Fruit fly (Drosophila melanogaster) whole organism, embryonic: Measurements from ENCODE around the gene Nup93-1.

Experiments
- ATbp ChIP-seq: fragments of 200-800 bp; sonication (Bioruptor generic); optimal IDR thresholded peaks from 2 replicates; lab custom pipeline; 2017; ENCODE audit warnings: missing biosample characterization, mild to moderate bottlenecking, missing genetic modification characterization, missing genetic modification reagents
- BtbVII ChIP-seq: fragments of 200-800 bp; sonication (Bioruptor generic); optimal IDR thresholded peaks from 3 replicates; lab custom pipeline; 2017; ENCODE audit warnings: missing biosample characterization, mild to moderate bottlenecking, missing genetic modification characterization
- CG10366 ChIP-seq: fragments of 200-800 bp; sonication (Bioruptor generic); IDR thresholded peaks from 2 replicates; pipeline ENCODE4 v1.3.6; 2022; ENCODE audit warnings: missing biosample characterization, missing genetic modification characterization
- CG10543 ChIP-seq: fragments of 200-800 bp; sonication (Bioruptor generic); optimal IDR thresholded peaks from 3 replicates; lab custom pipeline; 2017; ENCODE audit warnings: missing biosample characterization, mild to moderate bottlenecking, missing genetic modification characterization, moderate library complexity
- CG12659 ChIP-seq: fragments of 200-800 bp; sonication (Bioruptor generic); optimal IDR thresholded peaks from 3 replicates; lab custom pipeline; 2017; ENCODE audit warnings: mild to moderate bottlenecking, missing biosample characterization, missing genetic modification reagents, missing genetic modification characterization
- CG14667 ChIP-seq: fragments of 200-800 bp; sonication (Bioruptor generic); IDR thresholded peaks from 2 replicates; pipeline ENCODE4 v1.3.6; 2022; ENCODE audit warnings: missing biosample characterization, missing genetic modification characterization
- CG14710 ChIP-seq: fragments of 200-800 bp; sonication (Bioruptor generic); optimal IDR thresholded peaks from 3 replicates; lab custom pipeline; 2019; ENCODE audit warnings: missing biosample characterization, mild to moderate bottlenecking, missing genetic modification characterization, moderate library complexity
- CG15269 ChIP-seq: fragments of 200-800 bp; sonication (Bioruptor generic); optimal IDR thresholded peaks from 2 replicates; lab custom pipeline; 2018; ENCODE audit warnings: missing biosample characterization, mild to moderate bottlenecking, missing genetic modification characterization, moderate library complexity
- CG16813 ChIP-seq: fragments of 200-800 bp; sonication (Bioruptor generic); IDR thresholded peaks from 3 replicates; pipeline ENCODE4 v1.3.6; 2022; ENCODE audit warnings: missing biosample characterization, missing genetic modification characterization; ENCODE audit not compliant: partially characterized antibody
- CG17361 ChIP-seq: fragments of 200-800 bp; sonication (Bioruptor generic); IDR thresholded peaks from 3 replicates; pipeline ENCODE4 v1.3.6; 2022; ENCODE audit warnings: missing biosample characterization, missing genetic modification characterization
- CG17385 ChIP-seq: fragments of 200-800 bp; sonication (Bioruptor generic); optimal IDR thresholded peaks from 3 replicates; lab custom pipeline; 2018; ENCODE audit warnings: missing biosample characterization, mild to moderate bottlenecking, missing genetic modification characterization
- CG1832 ChIP-seq: fragments of 200-800 bp; sonication (Bioruptor generic); optimal IDR thresholded peaks from 2 replicates; lab custom pipeline; 2017; ENCODE audit warnings: missing biosample characterization, mild to moderate bottlenecking, missing genetic modification characterization, inconsistent platforms
- CG2120 ChIP-seq: fragments of 200-800 bp; sonication (Bioruptor generic); optimal IDR thresholded peaks from 3 replicates; lab custom pipeline; 2016; ENCODE audit warnings: missing biosample characterization, missing genetic modification characterization
- CG30020 ChIP-seq: fragments of 200-800 bp; optimal IDR thresholded peaks from 2 replicates; lab custom pipeline; 2019; ENCODE audit warnings: missing biosample characterization, mild to moderate bottlenecking, missing genetic modification characterization, moderate library complexity
- CG3838 ChIP-seq: fragments of 200-800 bp; sonication (Bioruptor generic); optimal IDR thresholded peaks from 3 replicates; lab custom pipeline; 2016; ENCODE audit warnings: missing biosample characterization, missing genetic modification characterization
- CG4730 ChIP-seq: fragments of 200-800 bp; sonication (Bioruptor generic); IDR thresholded peaks from 2 replicates; pipeline ENCODE4 v1.3.6; 2022; ENCODE audit warnings: missing biosample characterization, missing genetic modification characterization
- CG6254 ChIP-seq: fragments of 200-800 bp; sonication (Bioruptor generic); optimal IDR thresholded peaks from 3 replicates; lab custom pipeline; 2017; ENCODE audit warnings: mild to moderate bottlenecking, missing biosample characterization, missing genetic modification reagents, missing genetic modification characterization
- CG7963 ChIP-seq: fragments of 200-800 bp; sonication (Bioruptor generic); IDR thresholded peaks from 3 replicates; pipeline ENCODE4 v1.3.6; 2022; ENCODE audit warnings: missing biosample characterization, missing genetic modification characterization; ENCODE audit not compliant: partially characterized antibody
- CG9876 ChIP-seq: fragments of 200-800 bp; sonication (Bioruptor generic); optimal IDR thresholded peaks from 2 replicates; lab custom pipeline; 2016; ENCODE audit warnings: missing biosample characterization, missing genetic modification characterization
- CHES-1-like ChIP-seq: fragments of 200-800 bp; sonication (Bioruptor generic); optimal IDR thresholded peaks from 2 replicates; lab custom pipeline; 2016; ENCODE audit warnings: missing biosample characterization, missing genetic modification characterization
- Ets97D ChIP-seq: fragments of 200-800 bp; sonication (Bioruptor generic); optimal IDR thresholded peaks from 3 replicates; lab custom pipeline; 2016; ENCODE audit warnings: missing biosample characterization, missing genetic modification characterization
- HmgZ ChIP-seq: fragments of 200-800 bp; sonication (Bioruptor generic); optimal IDR thresholded peaks from 2 replicates; lab custom pipeline; 2018; ENCODE audit warnings: missing biosample characterization, mild to moderate bottlenecking, missing genetic modification characterization
- Lhr ChIP-seq: fragments of 200-800 bp; sonication (Bioruptor generic); optimal IDR thresholded peaks from 3 replicates; lab custom pipeline; 2017; ENCODE audit warnings: mild to moderate bottlenecking, missing biosample characterization, missing genetic modification reagents, missing genetic modification characterization
- Mad ChIP-seq: fragments of 200-800 bp; sonication (Bioruptor generic); optimal IDR thresholded peaks from 2 replicates; lab custom pipeline; 2016; ENCODE audit warnings: missing biosample characterization, missing genetic modification characterization
- Mes4 ChIP-seq: fragments of 200-800 bp; sonication (Bioruptor generic); optimal IDR thresholded peaks from 2 replicates; lab custom pipeline; 2016; ENCODE audit warnings: missing biosample characterization, missing genetic modification characterization
- Nf-YA ChIP-seq: fragments of 200-800 bp; sonication (Bioruptor generic); IDR thresholded peaks from 2 replicates; pipeline ENCODE4 v1.3.6; 2022; ENCODE audit warnings: missing biosample characterization, missing genetic modification characterization
- Nf-YC ChIP-seq: fragments of 200-800 bp; optimal IDR thresholded peaks from 3 replicates; lab custom pipeline; 2019; ENCODE audit warnings: missing biosample characterization, mild to moderate bottlenecking, missing genetic modification characterization, moderate library complexity
- Oli ChIP-seq: fragments of 200-800 bp; sonication (Bioruptor generic); optimal IDR thresholded peaks from 2 replicates; lab custom pipeline; 2018; ENCODE audit warnings: missing biosample characterization, mild to moderate bottlenecking, missing genetic modification characterization, moderate library complexity
- Pdp1 ChIP-seq, 2 experiments: fragments of 200-800 bp; sonication (Bioruptor generic); optimal IDR thresholded peaks; 3 replicates each; lab custom pipeline; 2016; ENCODE audit warnings: missing biosample characterization in 2 of 2, missing genetic modification characterization in 2 of 2, mild to moderate bottlenecking in 1 of 2, moderate library complexity in 1 of 2
- Scr ChIP-seq: fragments of 200-800 bp; sonication (Bioruptor generic); IDR thresholded peaks from 2 replicates; pipeline ENCODE4 v1.3.6; 2022; ENCODE audit warnings: missing biosample characterization, missing genetic modification characterization; ENCODE audit not compliant: partially characterized antibody
- Tbp ChIP-seq: fragments of >200 bp; optimal IDR thresholded peaks from 2 replicates; lab custom pipeline; 2018; ENCODE audit warnings: missing biosample characterization, missing genetic modification characterization
- br ChIP-seq: fragments of >200 bp; optimal IDR thresholded peaks from 2 replicates; lab custom pipeline; 2017
- chinmo ChIP-seq: fragments of 200-800 bp; sonication (Bioruptor generic); IDR thresholded peaks from 4 replicates; pipeline ENCODE4 v1.3.6; 2022; ENCODE audit warnings: missing biosample characterization, missing genetic modification characterization; ENCODE audit not compliant: partially characterized antibody
- crol ChIP-seq: fragments of 200-800 bp; sonication (Bioruptor generic); IDR thresholded peaks from 2 replicates; pipeline ENCODE4 v1.3.6; 2022; ENCODE audit warnings: missing biosample characterization, missing genetic modification characterization
- dan ChIP-seq: fragments of 200-800 bp; sonication (Bioruptor generic); IDR thresholded peaks from 2 replicates; pipeline ENCODE4 v1.3.6; 2022; ENCODE audit warnings: missing biosample characterization, missing genetic modification characterization
- dmrt99B ChIP-seq: fragments of 200-800 bp; sonication (Bioruptor generic); optimal IDR thresholded peaks from 2 replicates; lab custom pipeline; 2018; ENCODE audit warnings: missing biosample characterization, mild to moderate bottlenecking, missing genetic modification characterization, moderate library complexity
- eve ChIP-seq, 2 experiments: fragments of >200 bp; optimal IDR thresholded peaks; 2 replicates each; lab custom pipeline; 2017; ENCODE audit warnings: missing biosample characterization in 2 of 2, missing genetic modification characterization in 2 of 2
- hkb ChIP-seq, 2 experiments: fragments of 200-800 bp in 1 of 2; fragments of >200 bp in 1 of 2; sonication (Bioruptor generic) in 1 of 2; IDR thresholded peaks in 1 of 2; optimal IDR thresholded peaks in 1 of 2; 2 replicates each; pipeline versions ENCODE4 v1.3.6 to Lab custom; 2017 to 2022; ENCODE audit warnings: missing biosample characterization in 1 of 2, missing genetic modification characterization in 1 of 2
- ken ChIP-seq: fragments of 200-800 bp; sonication (Bioruptor generic); IDR thresholded peaks from 3 replicates; pipeline ENCODE4 v1.3.6; 2022; ENCODE audit warnings: missing biosample characterization, missing genetic modification characterization
- mld ChIP-seq: fragments of 200-800 bp; sonication (Bioruptor generic); IDR thresholded peaks from 3 replicates; pipeline ENCODE4 v1.3.6; 2022; ENCODE audit warnings: missing biosample characterization, missing genetic modification characterization; ENCODE audit not compliant: partially characterized antibody
- p53 ChIP-seq: fragments of 200-800 bp; sonication (Bioruptor generic); optimal IDR thresholded peaks from 2 replicates; lab custom pipeline; 2016; ENCODE audit warnings: missing biosample characterization, missing genetic modification characterization
- peb ChIP-seq: fragments of 200-800 bp; sonication (Bioruptor generic); IDR thresholded peaks from 2 replicates; pipeline ENCODE4 v1.3.6; 2022; ENCODE audit warnings: missing biosample characterization, missing genetic modification characterization
- psq ChIP-seq: fragments of 200-800 bp; sonication (Bioruptor generic); optimal IDR thresholded peaks from 2 replicates; lab custom pipeline; 2017; ENCODE audit warnings: missing biosample characterization, missing genetic modification characterization
- sens ChIP-seq: fragments of 200-800 bp; sonication (Bioruptor generic); peaks from one replicate; lab custom pipeline; 2016; ENCODE audit warnings: missing biosample characterization, missing genetic modification characterization
- slou ChIP-seq: fragments of 200-800 bp; sonication (Bioruptor generic); optimal IDR thresholded peaks from 3 replicates; lab custom pipeline; 2016; ENCODE audit warnings: missing biosample characterization, missing genetic modification characterization
- sug ChIP-seq: fragments of 200-800 bp; optimal IDR thresholded peaks from 2 replicates; lab custom pipeline; 2019; ENCODE audit warnings: missing biosample characterization, mild to moderate bottlenecking, missing genetic modification characterization, moderate library complexity
- tin ChIP-seq: fragments of 200-800 bp; sonication (Bioruptor generic); optimal IDR thresholded peaks from 3 replicates; lab custom pipeline; 2016; ENCODE audit warnings: missing biosample characterization, missing genetic modification characterization
- tna ChIP-seq: fragments of 200-800 bp; sonication (Bioruptor generic); IDR thresholded peaks from 2 replicates; pipeline ENCODE4 v1.3.6; 2022; ENCODE audit warnings: missing biosample characterization, missing genetic modification characterization; ENCODE audit not compliant: partially characterized antibody

The Nup93-1 gene

dm6 chrX:13821775-13822493 lies 692 bp upstream of the Nup93-1 start, which contains the start of gene Clic (continued):
- TF ChIP-seq HmgZ: peak; percentile 40
- TF ChIP-seq BtbVII (GFP tag; lab: Kevin White, UChicago): no peak
- TF ChIP-seq CG12659 (GFP tag; lab: Kevin White, UChicago): peak; percentile 76
- no peak for TF ChIP-seq Tbp
- TF ChIP-seq Mad: peak; percentile 5
- 0 out of 3 replicates have a peak, but pooled peaks have one; percentile 41 for TF ChIP-seq mld (GFP tag; lab: Robert Waterston, UW)
- no peak for TF ChIP-seq peb (GFP tag; lab: Robert Waterston, UW)
- peak; percentile 33 for TF ChIP-seq CG14710
- peak; percentile 33 for TF ChIP-seq Ets97D (GFP tag; lab: Kevin White, UChicago)
- peak; percentile 15; the same call in 1 of the 2 replicates for TF ChIP-seq Scr (GFP tag; lab: Robert Waterston, UW)
- TF ChIP-seq ATbp (GFP tag; lab: Kevin White, UChicago): no peak
- no peak for TF ChIP-seq psq (GFP tag; lab: Kevin White, UChicago)
- no peak for TF ChIP-seq CG6254 (GFP tag; lab: Kevin White, UChicago)
- no peak for TF ChIP-seq p53 (GFP tag; lab: Kevin White, UChicago)
- TF ChIP-seq Nf-YC (tag; lab: Kevin White, UChicago): no peak
- peak; percentile 28 for TF ChIP-seq Lhr (GFP tag; lab: Kevin White, UChicago)
- TF ChIP-seq sug (tag; lab: Kevin White, UChicago): no peak
- no peak for TF ChIP-seq ken (GFP tag; lab: Robert Waterston, UW)
- TF ChIP-seq CG3838 (GFP tag; lab: Kevin White, UChicago): no peak
- TF ChIP-seq Mes4 (GFP tag; lab: Kevin White, UChicago): no peak
- TF ChIP-seq CG7963 (GFP tag; lab: Robert Waterston, UW): 0 out of 3 replicates have a peak, but pooled peaks have one; percentile 10
- TF ChIP-seq CHES-1-like (GFP tag; lab: Kevin White, UChicago): peak; percentile 43
- no peak for TF ChIP-seq CG14667 (GFP tag; lab: Robert Waterston, UW)
- no peak for TF ChIP-seq dan (GFP tag; lab: Robert Waterston, UW)
- no peak for TF ChIP-seq tin (GFP tag; lab: Kevin White, UChicago)
- no peak for TF ChIP-seq eve (GFP tag; optimal IDR thresholded peaks at IDR 0.05; lab: Kevin White, UChicago)
- TF ChIP-seq CG10543: peak; percentile 50
- TF ChIP-seq CG10366 (GFP tag; lab: Robert Waterston, UW): no peak
- no peak for TF ChIP-seq Nf-YA (GFP tag; lab: Robert Waterston, UW)
- no peak for TF ChIP-seq dmrt99B (tag; lab: Kevin White, UChicago)
- peak; percentile 19 for TF ChIP-seq CG30020
- no peak for TF ChIP-seq CG1832
- TF ChIP-seq tna (GFP tag; lab: Robert Waterston, UW): peak; percentile 15; the same call in 1 of the 2 replicates
- no peak for TF ChIP-seq hkb (optimal IDR thresholded peaks at IDR 0.05; lab: Kevin White, UChicago)
- TF ChIP-seq hkb (GFP tag; IDR thresholded peaks at IDR 0.05; lab: Robert Waterston, UW): peak; percentile 42; the same call in 1 of the 2 replicates
- no peak for TF ChIP-seq slou (GFP tag; lab: Kevin White, UChicago)
- no peak for TF ChIP-seq CG15269 (tag; lab: Kevin White, UChicago)
- peak; percentile 88 for TF ChIP-seq sens (GFP tag; lab: Kevin White, UChicago)
- TF ChIP-seq Oli (tag; lab: Kevin White, UChicago): no peak
- 0 out of 3 replicates have a peak, but pooled peaks have one; percentile 10 for TF ChIP-seq CG16813 (GFP tag; lab: Robert Waterston, UW)
- TF ChIP-seq crol: peak; percentile 8; the same call in 1 of the 2 replicates
- TF ChIP-seq CG9876 (GFP tag; lab: Kevin White, UChicago): peak; percentile 10
- no peak for TF ChIP-seq CG4730 (GFP tag; lab: Robert Waterston, UW)
- TF ChIP-seq CG17361 (GFP tag; lab: Robert Waterston, UW): no peak
- peak; percentile 95 for TF ChIP-seq CG17385 (GFP tag; lab: Kevin White, UChicago)
- peak; percentile 8 for TF ChIP-seq CG2120 (GFP tag; lab: Kevin White, UChicago)
- no peak for TF ChIP-seq br (lab: Kevin White, UChicago)
- 0 out of 4 replicates have a peak, but pooled peaks have one; percentile 2 for TF ChIP-seq chinmo (GFP tag; lab: Robert Waterston, UW)
- TF ChIP-seq Pdp1 (GFP tag; optimal IDR thresholded peaks at IDR 0.05; lab: Kevin White, UChicago): peak; percentile 25 to 36
